Fruit fly (Drosophila melanogaster) whole organism, embryonic: ENCODE measurements around the gene Syx1A.

Source experiments
- BEAF-32 ChIP-seq: fragments of 200-800 bp; sonication (Bioruptor generic); optimal IDR thresholded peaks from 3 replicates; lab custom pipeline; 2017; ENCODE audit warnings: missing biosample characterization, missing genetic modification characterization, mild to moderate bottlenecking, moderate library complexity, missing genetic modification reagents
- Bteb2 ChIP-seq: fragments of 200-800 bp; sonication (Bioruptor generic); optimal IDR thresholded peaks from 2 replicates; lab custom pipeline; 2016; ENCODE audit warnings: missing biosample characterization, missing genetic modification characterization
- CG11723 ChIP-seq: fragments of 200-800 bp; sonication (Bioruptor generic); optimal IDR thresholded peaks from 2 replicates; lab custom pipeline; 2017; ENCODE audit warnings: missing biosample characterization, mild to moderate bottlenecking, missing genetic modification characterization
- CG12659 ChIP-seq: fragments of 200-800 bp; sonication (Bioruptor generic); optimal IDR thresholded peaks from 3 replicates; lab custom pipeline; 2017; ENCODE audit warnings: mild to moderate bottlenecking, missing biosample characterization, missing genetic modification reagents, missing genetic modification characterization
- CG12769 ChIP-seq: fragments of 200-800 bp; sonication (Bioruptor generic); optimal IDR thresholded peaks from 2 replicates; lab custom pipeline; 2019; ENCODE audit warnings: missing biosample characterization, mild to moderate bottlenecking, missing genetic modification characterization, moderate library complexity
- CG13287 ChIP-seq: fragments of 200-800 bp; sonication (Bioruptor generic); IDR thresholded peaks from 2 replicates; pipeline ENCODE4 v1.3.6; 2022; ENCODE audit warnings: missing biosample characterization, missing genetic modification characterization; ENCODE audit not compliant: partially characterized antibody
- CG13894 ChIP-seq: fragments of 200-800 bp; sonication (Bioruptor generic); optimal IDR thresholded peaks from 3 replicates; lab custom pipeline; 2018; ENCODE audit warnings: missing biosample characterization, mild to moderate bottlenecking, missing genetic modification characterization, moderate library complexity
- CG14441 ChIP-seq: fragments of 200-800 bp; sonication (Bioruptor generic); IDR thresholded peaks from 2 replicates; pipeline ENCODE4 v1.3.6; 2022; ENCODE audit warnings: missing biosample characterization, missing genetic modification characterization
- CG16779 ChIP-seq: fragments of 200-800 bp; sonication (Bioruptor generic); IDR thresholded peaks from 2 replicates; pipeline ENCODE4 v1.3.6; 2022; ENCODE audit warnings: missing biosample characterization, missing genetic modification characterization
- CG17186 ChIP-seq: fragments of 200-800 bp; sonication (Bioruptor generic); optimal IDR thresholded peaks from 3 replicates; lab custom pipeline; 2017; ENCODE audit warnings: missing biosample characterization, missing genetic modification reagents, missing genetic modification characterization
- CG17359 ChIP-seq: fragments of 200-800 bp; sonication (Bioruptor generic); optimal IDR thresholded peaks from 3 replicates; lab custom pipeline; 2018; ENCODE audit warnings: missing biosample characterization, mild to moderate bottlenecking, missing genetic modification characterization, moderate library complexity
- CG17361 ChIP-seq: fragments of 200-800 bp; sonication (Bioruptor generic); IDR thresholded peaks from 3 replicates; pipeline ENCODE4 v1.3.6; 2022; ENCODE audit warnings: missing biosample characterization, missing genetic modification characterization
- CG17568 ChIP-seq: fragments of 200-800 bp; sonication (Bioruptor generic); optimal IDR thresholded peaks from 2 replicates; lab custom pipeline; 2018; ENCODE audit warnings: missing biosample characterization, mild to moderate bottlenecking, missing genetic modification characterization, moderate library complexity
- CG17802 ChIP-seq: fragments of 200-800 bp; sonication (Bioruptor generic); optimal IDR thresholded peaks from 2 replicates; lab custom pipeline; 2018; ENCODE audit warnings: missing biosample characterization, mild to moderate bottlenecking, missing genetic modification characterization, moderate library complexity
- CG30020 ChIP-seq: fragments of 200-800 bp; optimal IDR thresholded peaks from 2 replicates; lab custom pipeline; 2019; ENCODE audit warnings: missing biosample characterization, mild to moderate bottlenecking, missing genetic modification characterization, moderate library complexity
- CG3065 ChIP-seq: fragments of 200-800 bp; sonication (Bioruptor generic); optimal IDR thresholded peaks from 2 replicates; lab custom pipeline; 2016; ENCODE audit warnings: missing biosample characterization, missing genetic modification characterization
- CG3163 ChIP-seq: fragments of 200-800 bp; sonication (Bioruptor generic); optimal IDR thresholded peaks from 3 replicates; lab custom pipeline; 2016; ENCODE audit warnings: missing biosample characterization, missing genetic modification characterization
- CG3407 ChIP-seq: fragments of 200-800 bp; sonication (Bioruptor generic); optimal IDR thresholded peaks from 2 replicates; lab custom pipeline; 2018; ENCODE audit warnings: missing biosample characterization, mild to moderate bottlenecking, missing genetic modification characterization
- CG3847 ChIP-seq: fragments of 200-800 bp; sonication (Bioruptor generic); IDR thresholded peaks from 2 replicates; pipeline ENCODE4 v1.3.6; 2022; ENCODE audit warnings: missing biosample characterization, missing genetic modification characterization
- CG6254 ChIP-seq: fragments of 200-800 bp; sonication (Bioruptor generic); optimal IDR thresholded peaks from 3 replicates; lab custom pipeline; 2017; ENCODE audit warnings: mild to moderate bottlenecking, missing biosample characterization, missing genetic modification reagents, missing genetic modification characterization
- CG6654 ChIP-seq: fragments of 200-800 bp; sonication (Bioruptor generic); optimal IDR thresholded peaks from 2 replicates; lab custom pipeline; 2017; ENCODE audit warnings: missing biosample characterization, mild to moderate bottlenecking, missing genetic modification characterization
- CG7372 ChIP-seq: fragments of 200-800 bp; sonication (Bioruptor generic); IDR thresholded peaks from 2 replicates; pipeline ENCODE4 v1.3.6; 2022; ENCODE audit warnings: missing biosample characterization, missing genetic modification characterization
- CG7963 ChIP-seq: fragments of 200-800 bp; sonication (Bioruptor generic); IDR thresholded peaks from 3 replicates; pipeline ENCODE4 v1.3.6; 2022; ENCODE audit warnings: missing biosample characterization, missing genetic modification characterization; ENCODE audit not compliant: partially characterized antibody
- CG9437 ChIP-seq: fragments of 200-800 bp; sonication (Bioruptor generic); optimal IDR thresholded peaks from 2 replicates; lab custom pipeline; 2018; ENCODE audit warnings: missing biosample characterization, mild to moderate bottlenecking, missing genetic modification characterization
- CG9817 ChIP-seq: fragments of 200-800 bp; sonication (Bioruptor generic); optimal IDR thresholded peaks from 2 replicates; lab custom pipeline; 2018; ENCODE audit warnings: missing biosample characterization, mild to moderate bottlenecking, missing genetic modification characterization, moderate library complexity
- CTCF ChIP-seq: fragments of 200-800 bp; sonication (Bioruptor generic); optimal IDR thresholded peaks from 2 replicates; lab custom pipeline; 2017; ENCODE audit warnings: missing biosample characterization, mild to moderate bottlenecking, missing genetic modification characterization, moderate library complexity
- D ChIP-seq, 2 experiments: fragments of 200-800 bp in 1 of 2; fragments of >200 bp in 1 of 2; sonication (Bioruptor generic) in 1 of 2; optimal IDR thresholded peaks; 2 replicates in 1 of 2; 3 replicates in 1 of 2; lab custom pipeline; 2017; ENCODE audit warnings: mild to moderate bottlenecking in 1 of 2, missing biosample characterization in 1 of 2, missing genetic modification characterization in 1 of 2, missing genetic modification reagents in 1 of 2
- Dip3 ChIP-seq: fragments of 200-800 bp; sonication (Bioruptor generic); optimal IDR thresholded peaks from 3 replicates; lab custom pipeline; 2016; ENCODE audit warnings: missing biosample characterization, missing genetic modification characterization
- H2.0 ChIP-seq: fragments of 200-800 bp; sonication (Bioruptor generic); IDR thresholded peaks from 2 replicates; pipeline ENCODE4 v1.3.6; 2022; ENCODE audit warnings: missing biosample characterization, missing genetic modification characterization
- Hmr ChIP-seq: fragments of 200-800 bp; sonication (Bioruptor generic); optimal IDR thresholded peaks from 3 replicates; lab custom pipeline; 2017; ENCODE audit warnings: mild to moderate bottlenecking, missing biosample characterization, missing genetic modification reagents, missing genetic modification characterization
- Hr3 ChIP-seq: fragments of 200-800 bp; sonication (Bioruptor generic); optimal IDR thresholded peaks from 3 replicates; lab custom pipeline; 2016; ENCODE audit warnings: missing biosample characterization, missing genetic modification characterization
- NFAT ChIP-seq: fragments of 200-800 bp; sonication (Bioruptor generic); IDR thresholded peaks from 2 replicates; pipeline ENCODE4 v1.3.6; 2022; ENCODE audit warnings: missing biosample characterization, missing genetic modification characterization
- Neu2 ChIP-seq: fragments of 200-800 bp; sonication (Bioruptor generic); optimal IDR thresholded peaks from 3 replicates; lab custom pipeline; 2016; ENCODE audit warnings: missing biosample characterization, missing genetic modification characterization, borderline replicate concordance
- Opbp ChIP-seq: fragments of 200-800 bp; sonication (Bioruptor generic); IDR thresholded peaks from 3 replicates; pipeline ENCODE4 v1.3.6; 2022; ENCODE audit warnings: missing biosample characterization, missing genetic modification characterization; ENCODE audit not compliant: partially characterized antibody
- Sox100B ChIP-seq: fragments of 200-800 bp; sonication (Bioruptor generic); optimal IDR thresholded peaks from 3 replicates; lab custom pipeline; 2018; ENCODE audit warnings: missing biosample characterization, mild to moderate bottlenecking, missing genetic modification characterization
- Sry-δ ChIP-seq: fragments of 200-800 bp; sonication (Bioruptor generic); optimal IDR thresholded peaks from 2 replicates; lab custom pipeline; 2016; ENCODE audit warnings: missing biosample characterization, missing genetic modification characterization
- Ssrp ChIP-seq: fragments of 200-800 bp; sonication (Bioruptor generic); optimal IDR thresholded peaks from 2 replicates; lab custom pipeline; 2018; ENCODE audit warnings: missing biosample characterization, mild to moderate bottlenecking, missing genetic modification characterization, moderate library complexity
- Stat92E ChIP-seq, 3 experiments: fragments of >200 bp in 2 of 3; fragments of 200-800 bp in 1 of 3; sonication (Bioruptor generic) in 1 of 3; optimal IDR thresholded peaks; 2 replicates each; lab custom pipeline; 2017 to 2019; ENCODE audit warnings: missing biosample characterization in 3 of 3, missing genetic modification characterization in 3 of 3, mild to moderate bottlenecking in 1 of 3, moderate library complexity in 1 of 3
- amos ChIP-seq: fragments of 200-800 bp; sonication (Bioruptor generic); IDR thresholded peaks from 2 replicates; pipeline ENCODE4 v1.3.6; 2022; ENCODE audit warnings: missing biosample characterization, missing genetic modification characterization; ENCODE audit not compliant: partially characterized antibody
- ap ChIP-seq: fragments of 200-800 bp; sonication (Bioruptor generic); IDR thresholded peaks from 2 replicates; pipeline ENCODE4 v1.3.6; 2022; ENCODE audit warnings: missing biosample characterization, missing genetic modification characterization
- dati ChIP-seq: fragments of 200-800 bp; sonication (Bioruptor generic); IDR thresholded peaks from 2 replicates; pipeline ENCODE4 v1.3.6; 2022; ENCODE audit warnings: missing biosample characterization, missing genetic modification characterization
- hbn ChIP-seq: fragments of 200-800 bp; sonication (Bioruptor generic); IDR thresholded peaks from 2 replicates; pipeline ENCODE4 v1.3.6; 2022; ENCODE audit warnings: missing biosample characterization, missing genetic modification characterization; ENCODE audit not compliant: partially characterized antibody
- her ChIP-seq: fragments of 200-800 bp; sonication (Bioruptor generic); optimal IDR thresholded peaks from 2 replicates; lab custom pipeline; 2016; ENCODE audit warnings: missing biosample characterization, missing genetic modification characterization
- jigr1 ChIP-seq: fragments of 200-800 bp; sonication (Bioruptor generic); IDR thresholded peaks from 3 replicates; pipeline ENCODE4 v1.3.6; 2022; ENCODE audit warnings: missing biosample characterization, missing genetic modification characterization
- lmd ChIP-seq: fragments of 200-800 bp; sonication (Bioruptor generic); IDR thresholded peaks from 2 replicates; pipeline ENCODE4 v1.3.6; 2022; ENCODE audit warnings: missing biosample characterization, missing genetic modification characterization
- pb ChIP-seq: fragments of 200-800 bp; sonication (Bioruptor generic); optimal IDR thresholded peaks from 3 replicates; lab custom pipeline; 2016; ENCODE audit warnings: missing biosample characterization, missing genetic modification characterization
- sens ChIP-seq: fragments of 200-800 bp; sonication (Bioruptor generic); peaks from one replicate; lab custom pipeline; 2016; ENCODE audit warnings: missing biosample characterization, missing genetic modification characterization
- seq ChIP-seq: fragments of 200-800 bp; sonication (Bioruptor generic); IDR thresholded peaks from 2 replicates; pipeline ENCODE4 v1.3.6; 2022; ENCODE audit warnings: missing biosample characterization, missing genetic modification characterization

The Syx1A gene

dm6 chr3R:24112320-24113069 lies 6.9 kb upstream of the Syx1A start, which contains the start of gene CG13605 (continued):
- TF ChIP-seq CG3065 (GFP tag; lab: Kevin White, UChicago) (peak; percentile 3), Bteb2 (GFP tag; lab: Kevin White, UChicago) (peak; percentile 39), CG17568 (peak; percentile 79), Hmr (GFP tag; lab: Kevin White, UChicago) (peak; percentile 84), CG3407 (GFP tag; lab: Kevin White, UChicago) (peak; percentile 9), pb (no peak), jigr1 (GFP tag; lab: Robert Waterston, UW) (no peak), D (optimal IDR thresholded peaks at IDR 0.05; lab: Kevin White, UChicago) (no peak), D (GFP tag; optimal IDR thresholded peaks at IDR 0.05; lab: Kevin White, UChicago) (peak; percentile 46), CG12769 (tag; lab: Kevin White, UChicago) (no peak), sens (GFP tag; lab: Kevin White, UChicago) (peak; percentile 79), CG13287 (no peak), dati (GFP tag; lab: Robert Waterston, UW) (0 out of 2 replicates have a peak, but pooled peaks have one; percentile 42), CG17361 (GFP tag; lab: Robert Waterston, UW) (peak; percentile 66; the same call in 1 of the 3 replicates), CG12659 (GFP tag; lab: Kevin White, UChicago) (peak; percentile 89), CG3163 (peak; percentile 37), CG13894 (peak; percentile 80), CG6654 (GFP tag; lab: Kevin White, UChicago) (peak; percentile 31), ap (GFP tag; lab: Robert Waterston, UW) (peak; percentile 58), CG17802 (no peak), Sry-δ (GFP tag; lab: Kevin White, UChicago) (peak; percentile 11), CG9437 (GFP tag; lab: Kevin White, UChicago) (peak; percentile 23), H2.0 (GFP tag; lab: Robert Waterston, UW) (peak; percentile 63), Opbp (GFP tag; lab: Robert Waterston, UW) (peak; percentile 64; the same call in 2 of the 3 replicates), CG14441 (GFP tag; lab: Robert Waterston, UW) (peak; percentile 72), BEAF-32 (GFP tag; lab: Kevin White, UChicago) (peak; percentile 37), Dip3 (GFP tag; lab: Kevin White, UChicago) (peak; percentile 48), her (peak; percentile 54), Ssrp (tag; lab: Kevin White, UChicago) (peak; percentile 63), CG17359 (tag; lab: Kevin White, UChicago) (peak; percentile 82), hbn (GFP tag; lab: Robert Waterston, UW) (no peak), Sox100B (GFP tag; lab: Kevin White, UChicago) (peak; percentile 71), CG3847 (GFP tag; lab: Robert Waterston, UW) (peak; percentile 26; the same call in 1 of the 2 replicates), CG16779 (GFP tag; lab: Robert Waterston, UW) (peak; percentile 60; the same call in 1 of the 2 replicates), CG9817 (tag; lab: Kevin White, UChicago) (peak; percentile 61), CG17186 (GFP tag; lab: Kevin White, UChicago) (no peak), CG30020 (tag; lab: Kevin White, UChicago) (peak; percentile 48), Neu2 (no peak), amos (GFP tag; lab: Robert Waterston, UW) (peak; percentile 63; the same call in 1 of the 2 replicates), CTCF (GFP tag; lab: Kevin White, UChicago) (peak; percentile 63), CG6254 (GFP tag; lab: Kevin White, UChicago) (peak; percentile 77), NFAT (peak; percentile 89), Hr3 (peak; percentile 61), seq (GFP tag; lab: Robert Waterston, UW) (peak; percentile 68), CG7963 (GFP tag; lab: Robert Waterston, UW) (no peak), CG11723 (GFP tag; lab: Kevin White, UChicago) (peak; percentile 52), Stat92E (GFP tag; optimal IDR thresholded peaks at IDR 0.05; lab: Kevin White, UChicago) (peak in 1 of 3 experiments; percentile 64), lmd (peak; percentile 76), CG7372 (GFP tag; lab: Robert Waterston, UW) (no peak)
